Worm (Caenorhabditis elegans) whole organism, mixed stage, embryonic: ENCODE results near the gene dml-1.

Experiments
- blmp-1 ChIP-seq: fragments of 150-350 bp; optimal IDR thresholded peaks from 2 replicates; lab custom pipeline; 2014; ENCODE audit warnings: missing biosample characterization, missing genetic modification characterization
- ces-1 ChIP-seq: fragments of 150-350 bp; optimal IDR thresholded peaks from 2 replicates; lab custom pipeline; 2014; ENCODE audit warnings: missing biosample characterization, missing genetic modification reagents, missing genetic modification characterization
- elt-3 ChIP-seq: fragments of 150-350 bp; optimal IDR thresholded peaks from 2 replicates; lab custom pipeline; 2014; ENCODE audit warnings: missing biosample characterization, missing genetic modification characterization
- lin-13 ChIP-seq: fragments of 150-350 bp; optimal IDR thresholded peaks from 2 replicates; lab custom pipeline; 2014; ENCODE audit warnings: missing biosample characterization, missing genetic modification characterization
- nhr-12 ChIP-seq: fragments of 150-350 bp; optimal IDR thresholded peaks from 2 replicates; lab custom pipeline; 2014; ENCODE audit warnings: missing biosample characterization, missing genetic modification characterization
- nhr-237 ChIP-seq: fragments of 150-350 bp; optimal IDR thresholded peaks from 2 replicates; lab custom pipeline; 2014; ENCODE audit warnings: missing biosample characterization, missing genetic modification characterization
- snpc-4 ChIP-seq: fragments of 150-350 bp; optimal IDR thresholded peaks from 2 replicates; lab custom pipeline; 2014; ENCODE audit warnings: missing biosample characterization, missing genetic modification characterization
- tbx-8 ChIP-seq: fragments of 200-800 bp; sonication (Bioruptor generic); optimal IDR thresholded peaks from 2 replicates; lab custom pipeline; 2018; ENCODE audit warnings: mild to moderate bottlenecking, missing genetic modification characterization, moderate library complexity, missing compliant biosample characterization
- unc-62 ChIP-seq: fragments of 150-350 bp; optimal IDR thresholded peaks from 2 replicates; lab custom pipeline; 2014; ENCODE audit warnings: missing biosample characterization, missing genetic modification reagents, missing genetic modification characterization
- ztf-11 ChIP-seq: fragments of 150-350 bp; optimal IDR thresholded peaks from 2 replicates; lab custom pipeline; 2014; ENCODE audit warnings: missing biosample characterization, missing genetic modification characterization

ce11 chrIV:2885260-2885659 lies 1.5 kb upstream of the dml-1 start:
- no peak for TF ChIP-seq elt-3
- TF ChIP-seq lin-13 (tag; lab: Kevin White, UChicago), result no peak
- no peak for TF ChIP-seq tbx-8 (GFP tag; lab: Kevin White, UChicago)
- no peak for TF ChIP-seq ztf-11 (tag; lab: Kevin White, UChicago)
- TF ChIP-seq ces-1 (GFP tag; lab: Kevin White, UChicago), result no peak
- TF ChIP-seq nhr-237 (tag; lab: Kevin White, UChicago), result no peak
- no peak for TF ChIP-seq blmp-1 (tag; lab: Kevin White, UChicago)
- TF ChIP-seq unc-62 (GFP tag; lab: Kevin White, UChicago), result peak; percentile 39
- no peak for TF ChIP-seq nhr-12 (tag; lab: Kevin White, UChicago)
- TF ChIP-seq snpc-4 (tag; lab: Kevin White, UChicago), result no peak
